Fruit fly (Drosophila melanogaster) whole organism, embryonic: ENCODE data around the gene peng.

Experiments used
- Abd-B ChIP-seq: fragments of 200-800 bp; sonication (Bioruptor generic); optimal IDR thresholded peaks from 2 replicates; lab custom pipeline; 2018; ENCODE audit warnings: missing biosample characterization, mild to moderate bottlenecking, missing genetic modification characterization, moderate library complexity
- CG10147 ChIP-seq: fragments of 200-800 bp; sonication (Bioruptor generic); optimal IDR thresholded peaks from 2 replicates; lab custom pipeline; 2019; ENCODE audit warnings: missing biosample characterization, mild to moderate bottlenecking, missing genetic modification characterization, moderate library complexity
- CG10565 ChIP-seq: fragments of 200-800 bp; sonication (Bioruptor generic); optimal IDR thresholded peaks from 3 replicates; lab custom pipeline; 2016; ENCODE audit warnings: missing biosample characterization, mild to moderate bottlenecking, missing genetic modification characterization
- CG11696 ChIP-seq: fragments of 200-800 bp; sonication (Bioruptor generic); IDR thresholded peaks from 2 replicates; pipeline ENCODE4 v1.3.6; 2022; ENCODE audit warnings: missing biosample characterization, missing genetic modification characterization
- CG12104 ChIP-seq: fragments of 200-800 bp; sonication (Bioruptor generic); optimal IDR thresholded peaks from 3 replicates; lab custom pipeline; 2016; ENCODE audit warnings: missing biosample characterization, missing genetic modification characterization
- CG12391 ChIP-seq: fragments of 200-800 bp; sonication (Bioruptor generic); optimal IDR thresholded peaks from 3 replicates; lab custom pipeline; 2018; ENCODE audit warnings: missing biosample characterization, mild to moderate bottlenecking, missing genetic modification characterization, moderate library complexity
- CG12659 ChIP-seq: fragments of 200-800 bp; sonication (Bioruptor generic); optimal IDR thresholded peaks from 3 replicates; lab custom pipeline; 2017; ENCODE audit warnings: mild to moderate bottlenecking, missing biosample characterization, missing genetic modification reagents, missing genetic modification characterization
- CG13287 ChIP-seq: fragments of 200-800 bp; sonication (Bioruptor generic); IDR thresholded peaks from 2 replicates; pipeline ENCODE4 v1.3.6; 2022; ENCODE audit warnings: missing biosample characterization, missing genetic modification characterization; ENCODE audit not compliant: partially characterized antibody
- CG17829 ChIP-seq: fragments of 200-800 bp; optimal IDR thresholded peaks from 2 replicates; lab custom pipeline; 2019; ENCODE audit warnings: missing biosample characterization, mild to moderate bottlenecking, missing genetic modification characterization, moderate library complexity
- CG18476 ChIP-seq: fragments of 200-800 bp; sonication (Bioruptor generic); optimal IDR thresholded peaks from 2 replicates; lab custom pipeline; 2016; ENCODE audit warnings: missing biosample characterization, mild to moderate bottlenecking, missing genetic modification characterization
- CG2120 ChIP-seq: fragments of 200-800 bp; sonication (Bioruptor generic); optimal IDR thresholded peaks from 3 replicates; lab custom pipeline; 2016; ENCODE audit warnings: missing biosample characterization, missing genetic modification characterization
- CG2202 ChIP-seq: fragments of 200-800 bp; sonication (Bioruptor generic); optimal IDR thresholded peaks from 2 replicates; lab custom pipeline; 2018; ENCODE audit warnings: missing biosample characterization, mild to moderate bottlenecking, missing genetic modification characterization
- CG33213 ChIP-seq: fragments of 200-800 bp; sonication (Bioruptor generic); optimal IDR thresholded peaks from 3 replicates; lab custom pipeline; 2016; ENCODE audit warnings: missing biosample characterization, missing genetic modification characterization
- CG34224 ChIP-seq: fragments of 200-800 bp; sonication (Bioruptor generic); IDR thresholded peaks from 3 replicates; pipeline ENCODE4 v1.3.6; 2022; ENCODE audit warnings: missing biosample characterization, missing genetic modification characterization; ENCODE audit not compliant: partially characterized antibody
- CG34376 ChIP-seq: fragments of 200-800 bp; sonication (Bioruptor generic); optimal IDR thresholded peaks from 2 replicates; lab custom pipeline; 2018; ENCODE audit warnings: missing biosample characterization, mild to moderate bottlenecking, missing genetic modification characterization
- CG43689 ChIP-seq: fragments of 200-800 bp; sonication (Bioruptor generic); IDR thresholded peaks from 2 replicates; pipeline ENCODE4 v1.3.6; 2022; ENCODE audit warnings: missing biosample characterization, missing genetic modification characterization
- CG4404 ChIP-seq: fragments of 200-800 bp; sonication (Bioruptor generic); IDR thresholded peaks from 2 replicates; pipeline ENCODE4 v1.3.6; 2022; ENCODE audit warnings: missing biosample characterization, missing genetic modification characterization
- CG7271 ChIP-seq: fragments of 200-800 bp; sonication (Bioruptor generic); optimal IDR thresholded peaks from 2 replicates; lab custom pipeline; 2018; ENCODE audit warnings: missing biosample characterization, mild to moderate bottlenecking, missing genetic modification characterization, moderate library complexity
- CG7963 ChIP-seq: fragments of 200-800 bp; sonication (Bioruptor generic); IDR thresholded peaks from 3 replicates; pipeline ENCODE4 v1.3.6; 2022; ENCODE audit warnings: missing biosample characterization, missing genetic modification characterization; ENCODE audit not compliant: partially characterized antibody
- CG9437 ChIP-seq: fragments of 200-800 bp; sonication (Bioruptor generic); optimal IDR thresholded peaks from 2 replicates; lab custom pipeline; 2018; ENCODE audit warnings: missing biosample characterization, mild to moderate bottlenecking, missing genetic modification characterization
- Fer1 ChIP-seq: fragments of 200-800 bp; sonication (Bioruptor generic); optimal IDR thresholded peaks from 2 replicates; lab custom pipeline; 2017; ENCODE audit warnings: missing biosample characterization, mild to moderate bottlenecking, missing genetic modification characterization
- Hsf ChIP-seq: fragments of 200-800 bp; sonication (Bioruptor generic); optimal IDR thresholded peaks from 3 replicates; lab custom pipeline; 2016; ENCODE audit warnings: missing biosample characterization, missing genetic modification characterization
- MESR4 ChIP-seq: fragments of 200-800 bp; sonication (Bioruptor generic); optimal IDR thresholded peaks from 2 replicates; lab custom pipeline; 2018; ENCODE audit warnings: missing biosample characterization, mild to moderate bottlenecking, missing genetic modification characterization, moderate library complexity
- Mes4 ChIP-seq: fragments of 200-800 bp; sonication (Bioruptor generic); optimal IDR thresholded peaks from 2 replicates; lab custom pipeline; 2016; ENCODE audit warnings: missing biosample characterization, missing genetic modification characterization
- PHDP ChIP-seq: fragments of 200-800 bp; sonication (Bioruptor generic); optimal IDR thresholded peaks from 3 replicates; lab custom pipeline; 2018; ENCODE audit warnings: missing biosample characterization, mild to moderate bottlenecking, missing genetic modification characterization, moderate library complexity
- Six4 ChIP-seq: fragments of 200-800 bp; sonication (Bioruptor generic); optimal IDR thresholded peaks from 2 replicates; lab custom pipeline; 2016; ENCODE audit warnings: missing biosample characterization, missing genetic modification characterization
- Sox102F ChIP-seq: fragments of 200-800 bp; sonication (Bioruptor generic); optimal IDR thresholded peaks from 2 replicates; lab custom pipeline; 2018; ENCODE audit warnings: missing biosample characterization, mild to moderate bottlenecking, missing genetic modification characterization, moderate library complexity
- Sry-β ChIP-seq: fragments of 200-800 bp; sonication (Bioruptor generic); optimal IDR thresholded peaks from 2 replicates; lab custom pipeline; 2018; ENCODE audit warnings: missing biosample characterization, mild to moderate bottlenecking, missing genetic modification characterization, moderate library complexity
- Stat92E ChIP-seq, 3 experiments: fragments of >200 bp in 2 of 3; fragments of 200-800 bp in 1 of 3; sonication (Bioruptor generic) in 1 of 3; optimal IDR thresholded peaks; 2 replicates each; lab custom pipeline; 2017 to 2019; ENCODE audit warnings: missing biosample characterization in 3 of 3, missing genetic modification characterization in 3 of 3, mild to moderate bottlenecking in 1 of 3, moderate library complexity in 1 of 3
- Xrp1 ChIP-seq: fragments of 200-800 bp; sonication (Bioruptor generic); IDR thresholded peaks from 2 replicates; pipeline ENCODE4 v1.3.6; 2022; ENCODE audit warnings: missing biosample characterization, missing genetic modification characterization
- amos ChIP-seq: fragments of 200-800 bp; sonication (Bioruptor generic); IDR thresholded peaks from 2 replicates; pipeline ENCODE4 v1.3.6; 2022; ENCODE audit warnings: missing biosample characterization, missing genetic modification characterization; ENCODE audit not compliant: partially characterized antibody
- bigmax ChIP-seq: fragments of 200-800 bp; sonication (Bioruptor generic); optimal IDR thresholded peaks from 2 replicates; lab custom pipeline; 2018; ENCODE audit warnings: missing biosample characterization, mild to moderate bottlenecking, missing genetic modification characterization
- bsh ChIP-seq, 2 experiments: fragments of 200-800 bp; sonication (Bioruptor generic); optimal IDR thresholded peaks; 2 replicates each; lab custom pipeline; 2017 to 2018; ENCODE audit warnings: mild to moderate bottlenecking in 2 of 2, missing biosample characterization in 2 of 2, missing genetic modification characterization in 2 of 2, moderate library complexity in 1 of 2
- caup ChIP-seq: fragments of 200-800 bp; sonication (Bioruptor generic); optimal IDR thresholded peaks from 3 replicates; lab custom pipeline; 2017; ENCODE audit warnings: missing biosample characterization, mild to moderate bottlenecking, missing genetic modification characterization, moderate library complexity; ENCODE audit not compliant: severe bottlenecking
- chinmo ChIP-seq: fragments of 200-800 bp; sonication (Bioruptor generic); IDR thresholded peaks from 4 replicates; pipeline ENCODE4 v1.3.6; 2022; ENCODE audit warnings: missing biosample characterization, missing genetic modification characterization; ENCODE audit not compliant: partially characterized antibody
- danr ChIP-seq: fragments of 200-800 bp; sonication (Bioruptor generic); IDR thresholded peaks from 2 replicates; pipeline ENCODE4 v1.3.6; 2022; ENCODE audit warnings: missing biosample characterization, missing genetic modification characterization
- en ChIP-seq: fragments of 200-800 bp; sonication (Bioruptor generic); optimal IDR thresholded peaks from 2 replicates; lab custom pipeline; 2016; ENCODE audit warnings: missing biosample characterization, missing genetic modification characterization
- fd64A ChIP-seq: fragments of 200-800 bp; sonication (Bioruptor generic); optimal IDR thresholded peaks from 3 replicates; lab custom pipeline; 2018; ENCODE audit warnings: missing biosample characterization, mild to moderate bottlenecking, missing genetic modification characterization
- gt ChIP-seq: fragments of 200-800 bp; sonication (Bioruptor generic); IDR thresholded peaks from 2 replicates; pipeline ENCODE4 v1.3.6; 2022; ENCODE audit warnings: missing biosample characterization, missing genetic modification characterization
- hb ChIP-seq: fragments of 200-800 bp; sonication (Bioruptor generic); IDR thresholded peaks from 3 replicates; pipeline ENCODE4 v1.3.6; 2022; ENCODE audit warnings: missing biosample characterization, missing genetic modification characterization; ENCODE audit not compliant: partially characterized antibody
- her ChIP-seq: fragments of 200-800 bp; sonication (Bioruptor generic); optimal IDR thresholded peaks from 2 replicates; lab custom pipeline; 2016; ENCODE audit warnings: missing biosample characterization, missing genetic modification characterization
- jumu ChIP-seq: fragments of 200-800 bp; sonication (Bioruptor generic); optimal IDR thresholded peaks from 3 replicates; lab custom pipeline; 2016; ENCODE audit warnings: missing biosample characterization, missing genetic modification characterization
- lilli ChIP-seq: fragments of 200-800 bp; sonication (Bioruptor generic); optimal IDR thresholded peaks from 3 replicates; lab custom pipeline; 2016; ENCODE audit warnings: missing biosample characterization, missing genetic modification characterization
- row ChIP-seq: fragments of 200-800 bp; sonication (Bioruptor generic); IDR thresholded peaks from 3 replicates; pipeline ENCODE4 v1.3.6; 2022; ENCODE audit warnings: missing biosample characterization, missing genetic modification characterization
- sens ChIP-seq: fragments of 200-800 bp; sonication (Bioruptor generic); peaks from one replicate; lab custom pipeline; 2016; ENCODE audit warnings: missing biosample characterization, missing genetic modification characterization
- stwl ChIP-seq: fragments of 200-800 bp; sonication (Bioruptor generic); optimal IDR thresholded peaks from 3 replicates; lab custom pipeline; 2018; ENCODE audit warnings: missing biosample characterization, mild to moderate bottlenecking, missing genetic modification characterization, moderate library complexity
- tin ChIP-seq: fragments of 200-800 bp; sonication (Bioruptor generic); optimal IDR thresholded peaks from 3 replicates; lab custom pipeline; 2016; ENCODE audit warnings: missing biosample characterization, missing genetic modification characterization
- ttk ChIP-seq: fragments of 200-800 bp; sonication (Bioruptor generic); IDR thresholded peaks from 2 replicates; pipeline ENCODE4 v2.1.2; 2022; ENCODE audit warnings: missing biosample characterization, missing genetic modification characterization
- unpg ChIP-seq: fragments of 200-800 bp; sonication (Bioruptor generic); optimal IDR thresholded peaks from 3 replicates; lab custom pipeline; 2018; ENCODE audit warnings: missing biosample characterization, mild to moderate bottlenecking, missing genetic modification characterization, moderate library complexity

peng gene

DNA sequence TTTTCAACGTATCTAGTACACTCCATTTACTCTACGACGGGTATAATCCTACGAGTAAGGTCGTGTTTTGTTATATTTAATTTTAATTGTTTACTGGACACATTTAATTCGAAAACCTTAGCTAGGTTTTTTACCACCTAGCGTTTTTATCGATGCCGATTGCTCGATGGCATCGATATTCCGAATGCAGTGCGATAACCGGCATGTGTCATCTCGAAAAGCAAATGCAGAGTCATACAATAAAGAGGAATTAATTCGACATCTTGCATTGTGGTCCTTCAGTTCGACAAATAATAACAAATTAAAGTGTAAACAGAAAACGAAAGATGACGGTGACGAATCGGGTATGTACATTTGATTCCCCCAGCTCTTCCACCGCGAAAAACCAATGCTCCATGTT lies 33.8 kb downstream of the peng start, which contains the start of gene Rpt6 (continued):
- TF ChIP-seq CG34376 (GFP tag; lab: Kevin White, UChicago) (no peak), sens (GFP tag; lab: Kevin White, UChicago) (peak; percentile 64), lilli (GFP tag; lab: Kevin White, UChicago) (peak; percentile 11), PHDP (tag; lab: Kevin White, UChicago) (no peak), bigmax (GFP tag; lab: Kevin White, UChicago) (no peak), MESR4 (GFP tag; lab: Kevin White, UChicago) (peak; percentile 84), Stat92E (GFP tag; optimal IDR thresholded peaks at IDR 0.05; lab: Kevin White, UChicago) (peak in 1 of 3 experiments; percentile 15), CG4404 (GFP tag; lab: Robert Waterston, UW) (no peak), CG10565 (GFP tag; lab: Kevin White, UChicago) (no peak), CG33213 (GFP tag; lab: Kevin White, UChicago) (peak; percentile 20), amos (GFP tag; lab: Robert Waterston, UW) (peak; percentile 81), danr (no peak), hb (GFP tag; lab: Robert Waterston, UW) (peak; percentile 79), Fer1 (GFP tag; lab: Kevin White, UChicago) (no peak), CG12659 (GFP tag; lab: Kevin White, UChicago) (peak; percentile 39), CG7963 (GFP tag; lab: Robert Waterston, UW) (no peak), CG12104 (GFP tag; lab: Kevin White, UChicago) (no peak), Sry-β (peak; percentile 66), jumu (GFP tag; lab: Kevin White, UChicago) (no peak), CG17829 (no peak), CG2120 (peak; percentile 23), chinmo (0 out of 4 replicates have a peak, but pooled peaks have one; percentile 65), fd64A (GFP tag; lab: Kevin White, UChicago) (no peak), ttk (GFP tag; lab: Robert Waterston, UW) (no peak), Six4 (GFP tag; lab: Kevin White, UChicago) (no peak), CG34224 (GFP tag; lab: Robert Waterston, UW) (peak; percentile 60), Abd-B (GFP tag; lab: Kevin White, UChicago) (no peak), CG11696 (GFP tag; lab: Robert Waterston, UW) (no peak), stwl (tag; lab: Kevin White, UChicago) (peak; percentile 74), gt (GFP tag; lab: Robert Waterston, UW) (no peak), Xrp1 (GFP tag; lab: Robert Waterston, UW) (no peak), row (GFP tag; lab: Robert Waterston, UW) (peak; percentile 44; the same call in 2 of the 3 replicates), CG18476 (GFP tag; lab: Kevin White, UChicago) (no peak), tin (GFP tag; lab: Kevin White, UChicago) (no peak), en (GFP tag; lab: Kevin White, UChicago) (no peak), bsh (GFP tag; optimal IDR thresholded peaks at IDR 0.05; lab: Kevin White, UChicago) (no peak)

DNA sequence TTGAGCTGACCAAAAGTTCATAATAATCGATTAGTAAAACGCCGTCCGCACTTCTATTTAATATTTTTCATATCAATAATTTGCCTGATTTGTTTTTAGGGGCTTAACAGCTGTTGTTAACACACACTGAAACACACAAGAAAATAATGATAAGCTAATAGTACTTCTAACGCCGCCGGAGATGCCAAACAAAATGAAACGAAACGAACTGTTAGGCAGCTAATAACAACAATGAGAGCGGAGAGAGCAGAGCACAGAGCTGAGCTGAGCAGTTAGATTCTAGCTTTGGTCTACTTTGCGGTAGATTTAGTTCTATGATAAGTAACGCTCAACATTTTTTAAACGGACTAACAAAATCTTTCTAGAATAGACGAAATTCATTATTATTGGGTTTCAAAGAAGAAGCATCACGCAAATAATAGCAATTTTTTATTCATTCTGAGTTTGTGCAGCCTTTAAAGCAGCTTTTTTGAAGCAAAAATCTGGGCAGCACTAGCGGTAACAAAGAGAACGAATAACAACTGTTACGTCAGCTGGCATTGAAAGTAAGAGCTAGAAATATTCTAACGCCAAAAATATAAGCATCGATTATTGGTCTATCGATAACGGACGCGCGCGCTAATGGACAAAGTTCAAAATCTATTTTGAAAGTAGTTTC lies 43.0 kb downstream of the peng start, which contains the start of gene Abca3:
Gene Abca3 (minus strand): TSS at position 181 of the 658 bp plus-strand sequence.
- TF ChIP-seq CG7271: no peak
- TF ChIP-seq CG9437: peak; percentile 43
- TF ChIP-seq caup: peak; percentile 51
- peak; percentile 65 for TF ChIP-seq unpg
- TF ChIP-seq fd64A (GFP tag; lab: Kevin White, UChicago): no peak
- TF ChIP-seq CG2202 (tag; lab: Kevin White, UChicago): no peak
- peak; percentile 31 for TF ChIP-seq Hsf (GFP tag; lab: Kevin White, UChicago)
- peak; percentile 34 for TF ChIP-seq CG13287
- TF ChIP-seq her (GFP tag; lab: Kevin White, UChicago): peak; percentile 41
- TF ChIP-seq CG12391: peak; percentile 70
- no peak for TF ChIP-seq Mes4 (GFP tag; lab: Kevin White, UChicago)
- no peak for TF ChIP-seq CG43689
- TF ChIP-seq Sox102F (GFP tag; lab: Kevin White, UChicago): peak; percentile 14
- TF ChIP-seq CG10147: peak; percentile 80
